Worm (Caenorhabditis elegans): Measurements from ENCODE around the gene ifo-1.

- TF ChIP-seq dpl-1 (GFP tag; optimal IDR thresholded peaks at IDR 0.05) (no peak), lag-1 (GFP tag; IDR thresholded peaks at IDR 0.05) (no peak), pha-4 (tag; optimal IDR thresholded peaks at IDR 0.05) (no peak), sea-2 (GFP tag; IDR thresholded peaks at IDR 0.05) (no peak)
Observed at ce11 chrIV:7287474-7287873, 39.0 kb downstream of the ifo-1 start, which contains the start of gene F42C5.3.

Measured in whole organism, young adult.